Fruit fly (Drosophila melanogaster) whole organism: Measurements from ENCODE around the gene eIF4G2.

Experiments used
- CG8478 ChIP-seq: fragments of >200 bp; optimal IDR thresholded peaks from 2 replicates; lab custom pipeline; 2018; ENCODE audit warnings: inconsistent platforms
- Dll ChIP-seq: fragments of >200 bp; optimal IDR thresholded peaks from 2 replicates; lab custom pipeline; 2017
- EcR ChIP-seq, 2 experiments: fragments of >200 bp; optimal IDR thresholded peaks; 2 replicates each; lab custom pipeline; 2017; ENCODE audit warnings: missing biosample characterization in 2 of 2, missing genetic modification characterization in 2 of 2, missing genetic modification reagents in 2 of 2
- pan ChIP-seq: fragments of >200 bp; optimal IDR thresholded peaks from 2 replicates; lab custom pipeline; 2017
- psq ChIP-seq: fragments of >200 bp; optimal IDR thresholded peaks from 2 replicates; lab custom pipeline; 2017
- usp ChIP-seq: fragments of >200 bp; optimal IDR thresholded peaks from 2 replicates; lab custom pipeline; 2017; ENCODE audit warnings: missing biosample characterization, missing genetic modification characterization, mixed read lengths

- TF ChIP-seq CG8478 (lab: Kevin White, UChicago) (no peak), psq (lab: Kevin White, UChicago) (no peak), Dll (lab: Kevin White, UChicago) (no peak), pan (lab: Kevin White, UChicago) (no peak), usp (no peak), EcR (GFP tag; optimal IDR thresholded peaks at IDR 0.05; lab: Kevin White, UChicago) (no peak)
Measured at dm6 chr3R:23784925-23785680, 33.9 kb downstream of the eIF4G2 start.
